Worm (Caenorhabditis elegans) whole organism, mixed stage, embryonic: ENCODE results near the gene F32D8.15.

ENCODE experiments used
- blmp-1 ChIP-seq: fragments of 150-350 bp; optimal IDR thresholded peaks from 2 replicates; lab custom pipeline; 2014; ENCODE audit warnings: missing biosample characterization, missing genetic modification characterization
- lin-13 ChIP-seq: fragments of 150-350 bp; optimal IDR thresholded peaks from 2 replicates; lab custom pipeline; 2014; ENCODE audit warnings: missing biosample characterization, missing genetic modification characterization
- lin-32 ChIP-seq: fragments of 200-800 bp; sonication (Bioruptor generic); optimal IDR thresholded peaks from 2 replicates; lab custom pipeline; 2018; ENCODE audit warnings: mild to moderate bottlenecking, missing genetic modification characterization, missing compliant biosample characterization
- lsy-2 ChIP-seq: fragments of 150-350 bp; optimal IDR thresholded peaks from 2 replicates; lab custom pipeline; 2014; ENCODE audit warnings: missing biosample characterization, missing genetic modification characterization
- nhr-237 ChIP-seq: fragments of 150-350 bp; optimal IDR thresholded peaks from 2 replicates; lab custom pipeline; 2014; ENCODE audit warnings: missing biosample characterization, missing genetic modification characterization
- nhr-76 ChIP-seq: sonication (generic microtip); optimal IDR thresholded peaks from 2 replicates; lab custom pipeline; 2017; ENCODE audit warnings: missing biosample characterization, missing genetic modification characterization
- unc-39 ChIP-seq: fragments of 150-350 bp; optimal IDR thresholded peaks from 2 replicates; lab custom pipeline; 2014; ENCODE audit warnings: missing biosample characterization, missing genetic modification characterization
- ztf-11 ChIP-seq: fragments of 150-350 bp; optimal IDR thresholded peaks from 2 replicates; lab custom pipeline; 2014; ENCODE audit warnings: missing biosample characterization, missing genetic modification characterization

- no peak for TF ChIP-seq lin-13 (tag; lab: Kevin White, UChicago)
- no peak for TF ChIP-seq nhr-76 (tag; lab: Kevin White, UChicago)
- TF ChIP-seq unc-39 (tag; lab: Kevin White, UChicago) = no peak
- TF ChIP-seq lsy-2 (tag; lab: Kevin White, UChicago) = no peak
- TF ChIP-seq nhr-237 = no peak
- no peak for TF ChIP-seq blmp-1
- no peak for TF ChIP-seq lin-32 (GFP tag; lab: Kevin White, UChicago)
- TF ChIP-seq ztf-11 (tag; lab: Kevin White, UChicago) = no peak
These were observed 20.9 kb downstream of the F32D8.15 start, which contains the start of gene F58B4.6 for ce11 chrV:10924731-10925130.
